Fruit fly (Drosophila melanogaster) whole organism: ENCODE data around the gene SmydA-8.

ENCODE experiments used
- CG8478 ChIP-seq: fragments of >200 bp; optimal IDR thresholded peaks from 2 replicates; lab custom pipeline; 2018; ENCODE audit warnings: inconsistent platforms
- psq ChIP-seq: fragments of >200 bp; optimal IDR thresholded peaks from 2 replicates; lab custom pipeline; 2017

- TF ChIP-seq CG8478 (lab: Kevin White, UChicago) (no peak), psq (lab: Kevin White, UChicago) (no peak)
Observed at dm6 chrX:2241842-2242241, 28.2 kb upstream of the SmydA-8 start, which contains the start of gene kz.
